Worm (Caenorhabditis elegans): Measurements from ENCODE around the gene sor-3.
"Not testable (repeated sequence)": the region's sequence is repeated elsewhere in the genome, so short reads cannot be mapped to it uniquely, and the experiment has no call there.

The sor-3 gene

DNA sequence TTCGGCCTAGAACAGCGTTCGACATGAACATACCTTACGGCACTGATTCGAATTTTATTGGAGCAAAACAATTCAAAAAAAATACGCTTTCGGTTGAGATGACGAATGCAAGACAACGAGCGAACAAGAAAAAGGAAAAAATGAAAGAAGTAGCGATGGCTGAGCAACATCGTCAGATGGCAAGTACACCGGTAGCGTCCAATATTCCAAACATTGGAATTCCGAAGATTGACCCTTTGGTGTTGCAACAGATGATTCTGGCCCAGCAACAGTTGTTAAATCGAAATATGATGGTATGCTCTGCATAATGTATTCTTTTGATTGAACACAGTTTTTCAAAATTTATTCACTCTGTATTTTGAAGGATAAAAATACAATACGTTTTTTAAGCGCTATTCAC, 20.8 kb upstream of the sor-3 start:
- TF ChIP-seq lin-13 (GFP tag; optimal IDR thresholded peaks at IDR 0.05), result no peak
- TF ChIP-seq ztf-4 (tag; optimal IDR thresholded peaks at IDR 0.05), result no peak
- TF ChIP-seq ceh-82 (tag; optimal IDR thresholded peaks at IDR 0.05), result no peak
- TF ChIP-seq ztf-11 (tag; optimal IDR thresholded peaks at IDR 0.05), result no peak
- TF ChIP-seq alr-1 (tag; optimal IDR thresholded peaks at IDR 0.05; ENCODE audit: borderline replicate concordance), result no peak
- TF ChIP-seq unc-86 (tag; optimal IDR thresholded peaks at IDR 0.05), result no peak
- no peak for TF ChIP-seq lsy-2 (tag; optimal IDR thresholded peaks at IDR 0.05)

- TF ChIP-seq fkh-8 (tag; optimal IDR thresholded peaks at IDR 0.05), result no peak
- TF ChIP-seq mab-9 (GFP tag; IDR thresholded peaks at IDR 0.05), result no peak
- TF ChIP-seq nhr-77 (tag; optimal IDR thresholded peaks at IDR 0.05), result no peak
- no peak for TF ChIP-seq skn-1 (tag; optimal IDR thresholded peaks at IDR 0.05)
- TF ChIP-seq ets-5 (GFP tag; IDR thresholded peaks at IDR 0.05), result no peak
- TF ChIP-seq efl-3 (GFP tag; optimal IDR thresholded peaks at IDR 0.05), result no peak
- TF ChIP-seq unc-62 (GFP tag; optimal IDR thresholded peaks at IDR 0.05), result no peak
- TF ChIP-seq zip-4 (GFP tag; optimal IDR thresholded peaks at IDR 0.05), result no peak
These were observed 19.0 kb upstream of the sor-3 start for ce11 chrX:334452-334851.

- TF ChIP-seq lin-15B (tag; optimal IDR thresholded peaks at IDR 0.05) (peak; percentile 3), nhr-12 (tag; optimal IDR thresholded peaks at IDR 0.05) (no peak), swsn-7 (tag; optimal IDR thresholded peaks at IDR 0.05) (no peak), lin-35 (GFP tag; optimal IDR thresholded peaks at IDR 0.05) (peak in 1 of 2 experiments; percentile 29), nhr-77 (tag; optimal IDR thresholded peaks at IDR 0.05) (no peak), efl-1 (optimal IDR thresholded peaks at IDR 0.05) (no peak), efl-1 (GFP tag; optimal IDR thresholded peaks at IDR 0.05 in 1 of 2) (peak; percentile 26 to 91)
These were observed 9.6 kb upstream of the sor-3 start for ce11 chrX:343822-344221.

ce11 chrX:347117-347516, 6.3 kb upstream of the sor-3 start, which contains the start of gene C04E7.3:
TSS of gene C04E7.3 (minus strand) at chrX:347217.
- not testable (repeated sequence) for TF ChIP-seq tbx-2 (tag; optimal IDR thresholded peaks at IDR 0.05); Y116A8C.19 (tag; optimal IDR thresholded peaks at IDR 0.05; ENCODE audit: borderline replicate concordance); irx-1 (tag; optimal IDR thresholded peaks at IDR 0.05)

ce11 chrX:348141-348540, 5.3 kb upstream of the sor-3 start:
- no peak for TF ChIP-seq ztf-11 (tag; optimal IDR thresholded peaks at IDR 0.05)
- peak; percentile 9 to 39 for TF ChIP-seq lsy-2 (tag; optimal IDR thresholded peaks at IDR 0.05)
- TF ChIP-seq dpl-1 (GFP tag; optimal IDR thresholded peaks at IDR 0.05), result no peak
- no peak for TF ChIP-seq nhr-76 (tag; optimal IDR thresholded peaks at IDR 0.05)
- TF ChIP-seq snu-23 (GFP tag; optimal IDR thresholded peaks at IDR 0.05), result peak; percentile 51
- TF ChIP-seq ceh-82 (tag; optimal IDR thresholded peaks at IDR 0.05), result peak in 1 of 3 experiments; percentile 37
- no peak for TF ChIP-seq zip-4 (GFP tag; optimal IDR thresholded peaks at IDR 0.05)
- peak in 1 of 2 experiments; percentile 16 for TF ChIP-seq efl-1 (optimal IDR thresholded peaks at IDR 0.05)
- TF ChIP-seq efl-1 (GFP tag; optimal IDR thresholded peaks at IDR 0.05 in 1 of 2), result no peak
- peak; percentile 34 for TF ChIP-seq blmp-1 (tag; optimal IDR thresholded peaks at IDR 0.05)
- TF ChIP-seq tbx-2 (tag; optimal IDR thresholded peaks at IDR 0.05), result peak; percentile 10
- TF ChIP-seq lin-13 (GFP tag; optimal IDR thresholded peaks at IDR 0.05), result no peak
- TF ChIP-seq skn-1 (tag; optimal IDR thresholded peaks at IDR 0.05), result no peak
- TF ChIP-seq nhr-71 (tag; optimal IDR thresholded peaks at IDR 0.05), result peak; percentile 20
- TF ChIP-seq mdl-1 (tag; optimal IDR thresholded peaks at IDR 0.05), result peak in 1 of 2 experiments; percentile 68
- TF ChIP-seq lin-35 (GFP tag; optimal IDR thresholded peaks at IDR 0.05), result peak; percentile 34 to 51
- TF ChIP-seq unc-98 (GFP tag; IDR thresholded peaks at IDR 0.05), result no peak
- no peak for TF ChIP-seq hpl-2 (GFP tag; optimal IDR thresholded peaks at IDR 0.05)
- peak; percentile 58 for TF ChIP-seq lin-14 (GFP tag; optimal IDR thresholded peaks at IDR 0.05)
- TF ChIP-seq swsn-7 (tag; optimal IDR thresholded peaks at IDR 0.05), result peak; percentile 2
- 0 out of 2 replicates have a peak, but pooled peaks have one; percentile 24 for TF ChIP-seq nhr-19 (GFP tag; conservative IDR thresholded peaks at IDR 0.05)
- TF ChIP-seq sptf-1 (tag; optimal IDR thresholded peaks at IDR 0.05), result no peak
- no peak for TF ChIP-seq C16A3.4 (tag; optimal IDR thresholded peaks at IDR 0.05)
- no peak for TF ChIP-seq sox-4 (tag; optimal IDR thresholded peaks at IDR 0.05)
- peak; percentile 31 for TF ChIP-seq mep-1 (tag; optimal IDR thresholded peaks at IDR 0.05)
- peak; percentile 24 for TF ChIP-seq nhr-47 (tag; optimal IDR thresholded peaks at IDR 0.05)
- TF ChIP-seq unc-30 (tag; optimal IDR thresholded peaks at IDR 0.05), result no peak
